Fruit fly (Drosophila melanogaster) whole organism: ENCODE measurements around the gene Sar1.

Source experiments
- EcR ChIP-seq, 2 experiments: fragments of >200 bp; optimal IDR thresholded peaks; 2 replicates each; lab custom pipeline; 2017; ENCODE audit warnings: missing biosample characterization in 2 of 2, missing genetic modification characterization in 2 of 2, missing genetic modification reagents in 2 of 2
- pan ChIP-seq: fragments of >200 bp; optimal IDR thresholded peaks from 2 replicates; lab custom pipeline; 2017

dm6 chr3R:22340207-22340606 is 16.3 kb upstream of the Sar1 start, which contains the start of gene CG5388:
- TF ChIP-seq pan (lab: Kevin White, UChicago), result no peak
- TF ChIP-seq EcR (GFP tag; optimal IDR thresholded peaks at IDR 0.05; lab: Kevin White, UChicago), result no peak
